Fruit fly (Drosophila melanogaster): ENCODE measurements around the gene CG32633.

Gene CG32633

DNA sequence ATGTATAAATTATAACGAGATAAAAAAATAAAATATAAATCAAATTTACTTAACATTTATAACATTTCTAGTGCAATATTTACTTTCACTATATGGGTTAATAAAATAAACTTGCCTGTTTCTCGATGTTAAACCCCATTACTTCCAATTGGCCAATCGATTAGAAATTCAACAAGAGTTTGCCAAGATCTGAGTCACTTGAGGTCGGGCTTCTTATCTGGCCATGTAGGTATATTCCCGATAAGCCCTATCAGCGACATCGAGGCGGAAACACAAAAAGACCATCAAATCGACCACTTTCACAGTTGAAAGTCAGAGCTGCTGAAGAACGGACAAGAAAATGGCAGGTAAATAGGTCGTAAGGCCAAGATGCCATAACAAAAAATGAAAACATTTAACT lies at the start of gene CG32633:
Gene CG32633 (plus strand): TSS at position 301 of the 400 bp plus-strand sequence.
- TF ChIP-seq pan (optimal IDR thresholded peaks at IDR 0.05) (no peak), psq (optimal IDR thresholded peaks at IDR 0.05) (no peak), usp (GFP tag; optimal IDR thresholded peaks at IDR 0.05) (no peak), EcR (GFP tag; optimal IDR thresholded peaks at IDR 0.05) (no peak), CG8478 (optimal IDR thresholded peaks at IDR 0.05) (no peak), Dll (optimal IDR thresholded peaks at IDR 0.05) (no peak)

- TF ChIP-seq usp (GFP tag; optimal IDR thresholded peaks at IDR 0.05): no peak
- no peak for TF ChIP-seq Dll (optimal IDR thresholded peaks at IDR 0.05)
- no peak for TF ChIP-seq CG8478 (optimal IDR thresholded peaks at IDR 0.05)
- TF ChIP-seq psq (optimal IDR thresholded peaks at IDR 0.05): no peak
- no peak for TF ChIP-seq pan (optimal IDR thresholded peaks at IDR 0.05)
- TF ChIP-seq EcR (GFP tag; optimal IDR thresholded peaks at IDR 0.05): no peak
These were observed 33.8 kb upstream of the CG32633 start, which contains the start of gene CG15754 for dm6 chrX:13527706-13528105. CG15754 (plus strand) TSS chrX:13528006.

DNA sequence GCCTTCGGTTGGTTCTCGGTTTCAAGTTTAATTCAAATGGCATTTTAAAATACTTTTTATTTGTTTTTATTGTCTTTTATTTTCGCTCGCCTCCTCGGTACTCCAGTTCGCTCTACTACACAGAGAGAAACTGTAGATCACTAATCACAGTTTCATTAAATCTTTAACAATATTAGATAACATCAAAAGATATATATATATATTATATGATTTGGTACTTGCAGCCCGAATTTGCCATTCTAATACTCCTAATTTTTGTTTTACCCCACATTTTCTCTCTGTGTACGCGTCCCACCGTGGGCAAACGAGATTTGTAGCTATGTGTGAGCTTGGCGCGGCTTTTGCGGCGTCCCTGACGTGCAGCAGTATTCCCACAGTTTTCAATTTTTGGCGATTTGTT lies 31.8 kb upstream of the CG32633 start:
- TF ChIP-seq usp (GFP tag; optimal IDR thresholded peaks at IDR 0.05) (no peak), EcR (GFP tag; optimal IDR thresholded peaks at IDR 0.05) (no peak), Dll (optimal IDR thresholded peaks at IDR 0.05) (no peak), pan (optimal IDR thresholded peaks at IDR 0.05) (no peak), CG8478 (optimal IDR thresholded peaks at IDR 0.05) (no peak), psq (optimal IDR thresholded peaks at IDR 0.05) (no peak)

DNA sequence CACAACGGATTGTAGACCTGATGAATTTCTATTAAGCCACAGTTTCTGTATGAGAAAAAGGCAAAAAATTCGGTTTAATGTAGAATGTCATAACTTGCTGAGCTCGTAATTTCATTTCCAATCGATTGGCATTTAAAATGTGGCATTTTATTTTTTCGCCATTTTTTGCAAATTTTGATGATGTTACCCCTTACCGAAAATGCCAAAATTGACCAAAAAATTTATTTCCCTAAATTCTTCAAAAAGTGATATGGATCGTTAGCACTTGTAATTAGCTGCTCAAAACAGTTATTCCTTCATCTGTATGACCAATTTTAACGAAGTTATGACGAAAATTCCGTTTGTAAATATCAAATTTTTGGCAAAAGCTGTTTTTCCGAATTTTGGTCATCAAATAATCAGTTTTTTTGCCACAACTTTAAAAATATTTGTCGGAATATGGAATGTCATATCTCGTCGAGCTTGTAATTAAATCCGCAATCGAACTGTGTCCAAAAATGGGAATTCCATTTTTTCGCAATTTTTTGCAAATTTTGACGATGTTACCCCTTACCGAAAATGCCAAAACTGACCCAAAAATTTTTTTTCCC lies 31.2 kb upstream of the CG32633 start, which contains the start of gene CG44428:
Gene CG44428 (minus strand): TSS at position 51 of the 590 bp plus-strand sequence.
- TF ChIP-seq psq (optimal IDR thresholded peaks at IDR 0.05) (no peak), CG8478 (optimal IDR thresholded peaks at IDR 0.05) (no peak), usp (GFP tag; optimal IDR thresholded peaks at IDR 0.05) (no peak), pan (optimal IDR thresholded peaks at IDR 0.05) (no peak), EcR (GFP tag; optimal IDR thresholded peaks at IDR 0.05) (no peak), Dll (optimal IDR thresholded peaks at IDR 0.05) (no peak)

DNA sequence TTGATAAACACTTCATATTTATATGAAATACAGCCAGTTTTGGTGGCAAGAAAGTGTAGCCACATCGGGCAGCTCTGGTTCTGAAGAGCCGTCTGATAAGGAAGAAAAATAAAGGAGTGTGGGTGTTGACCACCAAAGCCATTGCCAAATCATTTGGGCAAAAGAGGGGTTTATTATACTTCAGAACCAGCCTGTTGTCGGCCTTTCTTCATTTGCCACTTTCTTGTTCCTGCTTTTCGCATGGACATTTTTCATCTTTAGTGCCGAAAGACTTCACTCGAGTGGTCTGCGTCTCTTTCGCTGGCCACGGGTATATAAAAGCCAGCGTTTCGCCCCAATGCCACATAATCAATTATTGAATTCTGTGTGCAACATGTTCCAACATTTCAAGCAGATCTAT lies 27.4 kb upstream of the CG32633 start, which contains the start of gene CG15756:
Gene CG15756 (plus strand): TSS at position 301 of the 400 bp plus-strand sequence.
- TF ChIP-seq CG8478 (optimal IDR thresholded peaks at IDR 0.05) (no peak), pan (optimal IDR thresholded peaks at IDR 0.05) (no peak), psq (optimal IDR thresholded peaks at IDR 0.05) (no peak), EcR (GFP tag; optimal IDR thresholded peaks at IDR 0.05) (no peak), usp (GFP tag; optimal IDR thresholded peaks at IDR 0.05) (no peak), Dll (optimal IDR thresholded peaks at IDR 0.05) (no peak)

- TF ChIP-seq EcR (GFP tag; optimal IDR thresholded peaks at IDR 0.05) (no peak), psq (optimal IDR thresholded peaks at IDR 0.05) (no peak), CG8478 (optimal IDR thresholded peaks at IDR 0.05) (no peak), Dll (optimal IDR thresholded peaks at IDR 0.05) (no peak), usp (GFP tag; optimal IDR thresholded peaks at IDR 0.05) (no peak), pan (optimal IDR thresholded peaks at IDR 0.05) (no peak)
These were observed 24.7 kb upstream of the CG32633 start for dm6 chrX:13536776-13537175.

DNA sequence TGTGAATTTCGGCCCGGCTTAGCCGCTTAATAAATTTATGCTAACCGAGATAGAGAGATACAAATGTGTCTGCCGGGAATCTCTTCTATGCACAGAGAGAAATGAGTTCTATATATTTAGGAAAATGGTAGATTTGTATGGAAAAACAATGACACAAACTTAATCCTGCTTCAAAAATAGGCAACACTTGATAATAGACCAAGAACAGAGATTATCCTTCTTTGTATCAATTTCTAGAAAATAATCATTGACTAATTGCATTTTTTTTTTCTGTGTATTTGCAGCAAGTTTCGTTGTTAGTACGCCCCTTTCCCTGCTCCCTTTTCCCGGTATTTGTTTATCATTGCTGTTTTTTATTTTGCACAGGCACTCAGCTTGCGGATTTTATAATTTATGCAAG lies 22.0 kb upstream of the CG32633 start:
- TF ChIP-seq CG8478 (optimal IDR thresholded peaks at IDR 0.05) (no peak), Dll (optimal IDR thresholded peaks at IDR 0.05) (no peak), pan (optimal IDR thresholded peaks at IDR 0.05) (no peak), psq (optimal IDR thresholded peaks at IDR 0.05) (no peak), EcR (GFP tag; optimal IDR thresholded peaks at IDR 0.05) (no peak), usp (GFP tag; optimal IDR thresholded peaks at IDR 0.05) (no peak)

dm6 chrX:13540920-13541605 lies 20.4 kb upstream of the CG32633 start:
- TF ChIP-seq CG8478 (optimal IDR thresholded peaks at IDR 0.05): no peak

dm6 chrX:13542084-13542483 lies 19.4 kb upstream of the CG32633 start:
- TF ChIP-seq Dll (optimal IDR thresholded peaks at IDR 0.05): peak; percentile 79
- no peak for TF ChIP-seq EcR (GFP tag; optimal IDR thresholded peaks at IDR 0.05)
- TF ChIP-seq usp (GFP tag; optimal IDR thresholded peaks at IDR 0.05): no peak
- no peak for TF ChIP-seq CG8478 (optimal IDR thresholded peaks at IDR 0.05)
- no peak for TF ChIP-seq pan (optimal IDR thresholded peaks at IDR 0.05)
- TF ChIP-seq psq (optimal IDR thresholded peaks at IDR 0.05): no peak

DNA sequence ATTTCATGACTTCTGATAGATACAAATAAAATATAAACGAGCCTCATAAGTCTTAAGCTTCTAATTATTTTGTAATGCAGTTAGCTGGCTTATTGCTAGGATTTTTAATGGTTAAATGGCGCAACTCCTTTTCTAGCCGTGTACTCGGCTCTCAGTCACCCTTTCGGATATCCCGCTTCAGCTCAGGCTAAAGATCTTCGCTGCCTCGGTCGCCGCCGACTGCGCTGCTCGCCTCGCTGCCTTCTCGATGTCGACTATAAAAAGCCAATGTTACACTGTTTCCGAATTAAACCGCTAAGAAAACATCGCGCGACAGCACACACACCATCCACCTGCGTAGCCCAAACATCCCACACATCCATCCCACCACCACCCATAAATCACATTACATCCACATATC lies 18.1 kb upstream of the CG32633 start, which contains the start of gene Cpr12A:
Gene Cpr12A (plus strand): TSS at position 301 of the 400 bp plus-strand sequence.
- TF ChIP-seq Dll (optimal IDR thresholded peaks at IDR 0.05): no peak
- TF ChIP-seq CG8478 (optimal IDR thresholded peaks at IDR 0.05): no peak
- no peak for TF ChIP-seq usp (GFP tag; optimal IDR thresholded peaks at IDR 0.05)
- TF ChIP-seq EcR (GFP tag; optimal IDR thresholded peaks at IDR 0.05): no peak

DNA sequence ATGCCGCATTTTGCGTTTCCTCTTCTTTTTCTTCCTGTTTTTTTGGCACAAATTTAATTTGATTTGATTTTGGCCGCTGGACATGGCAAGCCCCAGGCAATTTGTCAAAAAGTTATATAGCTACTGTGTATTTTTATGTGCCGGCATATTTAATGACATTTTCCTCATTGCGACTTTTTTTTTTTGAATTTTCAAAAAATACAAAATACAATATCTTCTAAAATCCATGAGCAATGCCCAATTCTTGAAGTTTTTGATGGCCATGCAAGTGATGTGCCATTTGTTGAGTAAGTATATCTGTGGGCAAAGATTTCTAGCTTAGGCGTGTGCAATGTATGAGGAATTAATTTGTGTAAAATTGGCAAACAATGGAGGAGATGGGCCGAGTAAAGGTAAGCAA lies 5.8 kb upstream of the CG32633 start, which contains the start of gene CG11816:
Gene CG11816 (minus strand): TSS at position 101 of the 400 bp plus-strand sequence.
- TF ChIP-seq CG8478 (optimal IDR thresholded peaks at IDR 0.05): no peak
- TF ChIP-seq psq (optimal IDR thresholded peaks at IDR 0.05): no peak
- no peak for TF ChIP-seq Dll (optimal IDR thresholded peaks at IDR 0.05)
- no peak for TF ChIP-seq pan (optimal IDR thresholded peaks at IDR 0.05)
- TF ChIP-seq EcR (GFP tag; optimal IDR thresholded peaks at IDR 0.05): no peak

DNA sequence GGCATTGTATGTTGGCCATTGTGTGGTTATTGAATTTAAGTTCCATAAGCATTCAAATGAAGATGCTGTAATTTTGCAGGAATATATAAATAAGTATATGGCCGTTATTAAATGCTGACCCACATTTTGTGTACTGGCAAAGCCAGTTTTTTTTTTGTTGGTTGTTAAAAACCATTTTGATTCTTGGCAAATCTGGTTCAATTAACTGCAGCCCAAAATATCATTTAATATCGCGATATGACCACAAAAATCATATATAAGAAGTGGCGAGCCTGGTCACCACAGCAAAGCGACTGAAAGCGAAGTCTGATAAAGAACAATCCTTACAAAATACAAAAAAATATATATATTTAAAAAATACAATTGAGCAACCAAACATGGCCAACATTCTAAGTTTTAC lies 5.3 kb upstream of the CG32633 start, which contains the start of gene CG32631:
Gene CG32631 (plus strand): TSS at position 301 of the 400 bp plus-strand sequence.
- TF ChIP-seq EcR (GFP tag; optimal IDR thresholded peaks at IDR 0.05) (no peak), CG8478 (optimal IDR thresholded peaks at IDR 0.05) (no peak), psq (optimal IDR thresholded peaks at IDR 0.05) (no peak), usp (GFP tag; optimal IDR thresholded peaks at IDR 0.05) (no peak), pan (optimal IDR thresholded peaks at IDR 0.05) (no peak), Dll (optimal IDR thresholded peaks at IDR 0.05) (no peak)
